5 worm cellular contexts compared by ENCODE assay signal in the genomic region with DNA sequence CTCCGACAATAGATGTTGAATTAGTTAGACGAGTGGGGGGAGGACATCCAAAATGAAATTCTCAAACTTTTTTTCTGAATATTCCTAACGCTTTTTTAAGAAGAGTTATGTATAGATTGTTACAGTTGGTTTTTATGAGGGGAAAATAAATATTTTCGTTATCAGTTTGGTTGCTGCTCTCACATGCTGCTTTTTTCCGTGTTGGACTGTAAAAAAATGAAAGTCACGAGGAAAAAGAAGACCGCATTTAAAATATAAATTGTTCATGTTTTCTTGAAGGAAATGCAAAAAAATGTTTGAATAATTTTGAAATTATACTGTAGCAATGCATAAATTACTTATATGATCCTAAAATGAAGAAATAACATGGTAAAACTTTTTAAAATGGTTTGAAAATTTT.
TF ChIP-seq lines count a peak whose summit lies in the region.

No protein-coding gene starts in this region.

TF ChIP-seq in whole organism, L1 larva, 84 proteins besides CTCF, POLR2A, EP300 and RAD21:
- TF ChIP-seq lin-35 (GFP tag; optimal IDR thresholded peaks at IDR 0.05; lab: Kevin White, UChicago): peak in 1 of 2 experiments; percentile 16
- TF ChIP-seq snu-23 (GFP tag; optimal IDR thresholded peaks at IDR 0.05; lab: Kevin White, UChicago): no peak
- TF ChIP-seq fkh-8 (tag; optimal IDR thresholded peaks at IDR 0.05; lab: Kevin White, UChicago): no peak
- TF ChIP-seq lin-14 (GFP tag; optimal IDR thresholded peaks at IDR 0.05; lab: Kevin White, UChicago): no peak
- peak; percentile 72 for TF ChIP-seq elt-2 (tag; optimal IDR thresholded peaks at IDR 0.05; lab: Kevin White, UChicago)

TF ChIP-seq in whole organism, L2 larva, 48 proteins besides CTCF, POLR2A, EP300 and RAD21:
- TF ChIP-seq ceh-82 (tag; optimal IDR thresholded peaks at IDR 0.05; lab: Kevin White, UChicago): no peak
- TF ChIP-seq nhr-129 (tag; optimal IDR thresholded peaks at IDR 0.05; lab: Kevin White, UChicago): no peak
- peak; percentile 6 for TF ChIP-seq crh-2 (tag; optimal IDR thresholded peaks at IDR 0.05; lab: Kevin White, UChicago)
- peak; percentile 7 for TF ChIP-seq sma-9 (GFP tag; optimal IDR thresholded peaks at IDR 0.05; lab: Kevin White, UChicago)
- no peak for TF ChIP-seq sma-9 (tag; optimal IDR thresholded peaks at IDR 0.05; lab: Kevin White, UChicago)

TF ChIP-seq in whole organism, L3 larva, 47 proteins besides CTCF, POLR2A, EP300 and RAD21:
- peak; percentile 50 for TF ChIP-seq pqm-1 (tag; optimal IDR thresholded peaks at IDR 0.05; lab: Kevin White, UChicago)
- TF ChIP-seq pha-4 (tag; optimal IDR thresholded peaks at IDR 0.05; lab: Kevin White, UChicago): peak; percentile 48
- TF ChIP-seq elt-2 (tag; optimal IDR thresholded peaks at IDR 0.05; lab: Kevin White, UChicago): peak; percentile 65
- no peak for TF ChIP-seq unc-39 (tag; optimal IDR thresholded peaks at IDR 0.05; lab: Kevin White, UChicago)
- no peak for TF ChIP-seq nfya-1 (tag; optimal IDR thresholded peaks at IDR 0.05; lab: Kevin White, UChicago; ENCODE audit: insufficient read depth)

TF ChIP-seq in whole organism, L4 larva, 104 proteins besides CTCF, POLR2A, EP300 and RAD21:
- peak; percentile 22 for TF ChIP-seq nhr-28 (tag; optimal IDR thresholded peaks at IDR 0.05; lab: Kevin White, UChicago)
- TF ChIP-seq aha-1 (tag; lab: Kevin White, UChicago): peak; percentile 17
- no peak for TF ChIP-seq lin-13 (GFP tag; optimal IDR thresholded peaks at IDR 0.05; lab: Kevin White, UChicago)
- TF ChIP-seq daf-16 (GFP tag; optimal IDR thresholded peaks at IDR 0.05; lab: Kevin White, UChicago): no peak
- TF ChIP-seq daf-16 (tag; optimal IDR thresholded peaks at IDR 0.05; lab: Kevin White, UChicago): peak; percentile 40
- TF ChIP-seq zfp-3 (GFP tag; conservative IDR thresholded peaks at IDR 0.05; lab: Robert Waterston, UW): no peak
- no peak for TF ChIP-seq gei-8 (GFP tag; optimal IDR thresholded peaks at IDR 0.05; lab: Kevin White, UChicago)
- TF ChIP-seq dmd-6 (GFP tag; IDR thresholded peaks at IDR 0.05; lab: Robert Waterston, UW): peak; percentile 36; the same call in 1 of the 2 replicates
- TF ChIP-seq php-3 (GFP tag; IDR thresholded peaks at IDR 0.05; lab: Robert Waterston, UW): peak; percentile 39; the same call in 1 of the 2 replicates
- no peak for TF ChIP-seq ztf-11 (tag; optimal IDR thresholded peaks at IDR 0.05; lab: Kevin White, UChicago)
- TF ChIP-seq hlh-11 (tag; optimal IDR thresholded peaks at IDR 0.05; lab: Kevin White, UChicago): peak; percentile 49
- peak; percentile 34 for TF ChIP-seq hlh-30 (tag; optimal IDR thresholded peaks at IDR 0.05; lab: Kevin White, UChicago; ENCODE audit: insufficient read depth)
- no peak for TF ChIP-seq R02D3.7 (tag; optimal IDR thresholded peaks at IDR 0.05; lab: Kevin White, UChicago)
- TF ChIP-seq unc-62 (GFP tag; optimal IDR thresholded peaks at IDR 0.05 in 1 of 2; lab: Kevin White, UChicago): peak in 1 of 2 experiments; percentile 25
- TF ChIP-seq unc-62 (tag; optimal IDR thresholded peaks at IDR 0.05; lab: Kevin White, UChicago): no peak
- peak; percentile 34 for TF ChIP-seq mep-1 (tag; optimal IDR thresholded peaks at IDR 0.05; lab: Kevin White, UChicago)
- TF ChIP-seq pqm-1 (tag; optimal IDR thresholded peaks at IDR 0.05; lab: Kevin White, UChicago): peak; percentile 7
- no peak for TF ChIP-seq snpc-1.2 (GFP tag; IDR thresholded peaks at IDR 0.05; lab: Robert Waterston, UW)
- TF ChIP-seq dve-1 (tag; optimal IDR thresholded peaks at IDR 0.05; lab: Kevin White, UChicago; ENCODE audit: insufficient read depth): peak; percentile 20

TF ChIP-seq in whole organism, young adult, 124 proteins besides CTCF, POLR2A, EP300 and RAD21:
- TF ChIP-seq Y79H2A.3 (GFP tag; conservative IDR thresholded peaks at IDR 0.05; lab: Robert Waterston, UW) (no peak), F55B11.4 (tag; optimal IDR thresholded peaks at IDR 0.05; lab: Kevin White, UChicago; ENCODE audit: borderline replicate concordance, insufficient read depth) (no peak), attf-3 (GFP tag; conservative IDR thresholded peaks at IDR 0.05; lab: Robert Waterston, UW) (0 out of 2 replicates have a peak, but pooled peaks have one; percentile 20), nhr-80 (tag; optimal IDR thresholded peaks at IDR 0.05; lab: Kevin White, UChicago) (peak; percentile 25)
